Fruit fly (Drosophila melanogaster): ENCODE results near the gene Atg1.

Gene Atg1

DNA sequence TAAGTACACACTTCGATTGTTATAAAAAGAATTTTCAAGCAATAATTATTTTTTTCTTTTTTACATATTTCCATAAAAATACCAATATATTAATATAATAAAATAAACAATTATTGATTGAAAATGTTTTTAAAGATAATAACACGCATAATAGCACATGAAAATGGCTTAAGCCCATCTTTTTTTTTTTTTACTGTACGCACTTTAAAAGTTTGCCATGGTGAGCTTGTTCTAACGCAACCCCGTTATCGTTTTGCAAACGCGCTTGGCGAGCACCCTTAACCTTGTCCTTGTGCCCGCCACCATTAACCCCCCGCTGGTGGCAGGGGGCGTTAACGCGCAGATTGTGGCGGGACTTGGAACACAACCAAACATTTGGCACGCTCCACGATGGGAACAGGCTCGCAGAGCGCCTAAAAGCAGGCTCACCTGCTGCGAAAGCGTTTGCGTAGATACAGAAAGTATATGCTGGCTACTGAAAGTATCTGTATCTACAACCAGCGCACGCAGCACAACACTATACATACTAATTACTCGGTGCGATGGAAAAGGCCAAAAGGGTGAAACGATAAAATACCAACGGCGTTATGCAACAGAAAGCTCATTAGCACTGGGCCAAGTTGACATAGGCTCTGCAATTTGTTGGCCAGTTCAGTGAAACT lies 29.1 kb upstream of the Atg1 start:
- no peak for TF ChIP-seq psq (optimal IDR thresholded peaks at IDR 0.05)
- TF ChIP-seq insv (optimal IDR thresholded peaks at IDR 0.05) = no peak
- no peak for TF ChIP-seq ttk (optimal IDR thresholded peaks at IDR 0.05)
- TF ChIP-seq Sin3A (optimal IDR thresholded peaks at IDR 0.05) = no peak
- TF ChIP-seq Myc (optimal IDR thresholded peaks at IDR 0.05) = no peak
- TF ChIP-seq h (optimal IDR thresholded peaks at IDR 0.05) = no peak

DNA sequence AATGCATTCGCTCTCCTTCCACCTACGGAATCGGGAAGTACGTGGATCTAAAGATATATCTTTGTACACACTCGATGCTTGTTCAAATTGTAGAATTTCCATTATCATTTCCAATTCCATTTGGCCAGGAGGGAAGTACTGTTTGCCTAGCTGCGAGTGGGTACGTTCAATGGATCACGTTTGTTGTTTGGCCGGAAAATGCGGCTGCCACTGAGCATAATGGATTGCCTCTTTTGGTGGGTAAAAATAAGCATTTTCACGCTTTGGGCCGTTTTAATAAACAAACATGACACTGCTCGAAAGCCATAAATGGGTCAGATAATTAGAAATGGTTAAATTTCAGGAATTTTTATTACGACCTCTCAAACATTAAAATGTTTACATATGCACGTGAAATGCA lies 28.4 kb upstream of the Atg1 start:
- TF ChIP-seq insv (optimal IDR thresholded peaks at IDR 0.05) = no peak
- TF ChIP-seq Myc (optimal IDR thresholded peaks at IDR 0.05) = no peak
- no peak for TF ChIP-seq h (optimal IDR thresholded peaks at IDR 0.05)
- no peak for TF ChIP-seq Sin3A (optimal IDR thresholded peaks at IDR 0.05)
- no peak for TF ChIP-seq ttk (optimal IDR thresholded peaks at IDR 0.05)

DNA sequence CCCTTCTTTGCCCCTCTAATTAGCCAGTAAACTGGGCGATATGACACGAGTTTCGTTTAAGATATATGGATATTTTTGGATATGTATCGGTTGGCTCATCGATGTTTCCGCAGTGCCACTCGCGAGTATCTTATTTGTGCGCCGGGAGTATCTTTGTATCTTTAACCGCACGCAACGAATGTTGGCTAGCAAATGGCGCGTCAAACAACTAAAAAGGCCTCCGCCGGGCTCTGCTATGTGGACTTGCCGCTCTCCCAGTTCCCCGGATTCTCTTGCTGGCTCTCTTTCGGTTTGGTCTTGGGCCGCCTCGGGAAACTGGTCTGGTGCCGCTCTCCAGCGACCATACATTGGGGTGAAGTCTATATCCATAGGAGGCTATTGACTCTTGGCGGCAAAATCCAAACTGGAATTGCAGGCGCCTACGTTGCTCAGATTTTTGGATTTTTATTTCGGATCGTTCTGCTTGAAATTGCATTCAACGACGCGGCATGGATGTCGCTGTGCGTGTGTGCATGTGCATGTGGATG lies 27.5 kb upstream of the Atg1 start:
- TF ChIP-seq ttk (optimal IDR thresholded peaks at IDR 0.05) = no peak
- no peak for TF ChIP-seq psq (optimal IDR thresholded peaks at IDR 0.05)
- TF ChIP-seq insv (optimal IDR thresholded peaks at IDR 0.05) = no peak

DNA sequence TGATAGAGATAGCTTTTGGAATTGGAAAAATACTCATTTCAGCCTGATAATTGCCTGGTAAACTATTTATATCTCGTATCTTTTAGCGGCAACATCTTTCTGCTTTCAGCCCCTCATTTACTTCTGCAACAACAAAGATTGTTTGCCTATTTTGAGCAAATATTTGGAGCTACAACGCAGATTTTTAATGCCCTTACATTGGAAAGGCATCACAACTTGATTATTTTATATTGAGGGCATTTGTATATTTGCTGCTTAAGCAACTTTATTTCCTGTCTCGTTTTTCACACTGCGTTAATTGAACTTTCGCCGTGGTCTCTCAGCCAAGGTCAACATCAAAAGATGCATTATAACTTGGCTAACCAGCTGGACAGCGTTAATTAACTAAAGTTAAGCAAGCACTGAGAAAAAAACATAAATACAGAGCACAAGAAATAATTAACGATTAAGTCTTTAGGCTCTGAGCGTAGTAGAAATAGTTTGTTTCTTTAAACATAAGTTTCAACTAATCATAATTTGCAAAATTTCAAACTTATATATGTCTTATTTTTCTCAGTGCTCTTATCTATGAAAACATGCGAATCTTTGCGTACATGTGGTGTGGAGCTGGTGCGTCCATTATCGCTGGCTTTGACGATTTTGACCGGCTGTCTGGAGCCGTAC lies 26.5 kb upstream of the Atg1 start:
- no peak for TF ChIP-seq insv (optimal IDR thresholded peaks at IDR 0.05)
- TF ChIP-seq psq (optimal IDR thresholded peaks at IDR 0.05) = no peak
- TF ChIP-seq h (optimal IDR thresholded peaks at IDR 0.05) = no peak
- no peak for TF ChIP-seq ttk (optimal IDR thresholded peaks at IDR 0.05)
- no peak for TF ChIP-seq Sin3A (optimal IDR thresholded peaks at IDR 0.05)
- no peak for TF ChIP-seq Myc (optimal IDR thresholded peaks at IDR 0.05)

DNA sequence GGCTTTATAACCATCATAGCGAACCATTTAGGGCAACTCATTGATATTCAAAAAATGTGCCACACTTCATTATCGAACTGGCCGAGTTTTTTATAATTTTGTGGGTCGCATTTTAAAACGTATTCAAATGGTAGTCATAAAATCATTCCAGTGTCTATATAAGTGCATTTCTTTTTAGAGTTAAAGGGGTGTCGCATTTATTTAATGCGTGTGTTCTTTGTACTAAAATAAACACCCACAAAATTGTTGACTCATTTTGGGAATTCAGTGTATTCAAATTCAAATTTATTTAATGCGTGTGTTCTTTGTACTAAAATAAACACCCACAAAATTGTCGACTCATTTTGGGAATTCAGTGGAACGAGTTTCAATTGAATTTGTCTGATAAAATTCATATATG lies 25.5 kb upstream of the Atg1 start:
- TF ChIP-seq psq (optimal IDR thresholded peaks at IDR 0.05) = no peak
- no peak for TF ChIP-seq Myc (optimal IDR thresholded peaks at IDR 0.05)
- TF ChIP-seq Sin3A (optimal IDR thresholded peaks at IDR 0.05) = no peak
- TF ChIP-seq insv (optimal IDR thresholded peaks at IDR 0.05) = no peak
- TF ChIP-seq ttk (optimal IDR thresholded peaks at IDR 0.05) = no peak
- TF ChIP-seq h (optimal IDR thresholded peaks at IDR 0.05) = no peak

DNA sequence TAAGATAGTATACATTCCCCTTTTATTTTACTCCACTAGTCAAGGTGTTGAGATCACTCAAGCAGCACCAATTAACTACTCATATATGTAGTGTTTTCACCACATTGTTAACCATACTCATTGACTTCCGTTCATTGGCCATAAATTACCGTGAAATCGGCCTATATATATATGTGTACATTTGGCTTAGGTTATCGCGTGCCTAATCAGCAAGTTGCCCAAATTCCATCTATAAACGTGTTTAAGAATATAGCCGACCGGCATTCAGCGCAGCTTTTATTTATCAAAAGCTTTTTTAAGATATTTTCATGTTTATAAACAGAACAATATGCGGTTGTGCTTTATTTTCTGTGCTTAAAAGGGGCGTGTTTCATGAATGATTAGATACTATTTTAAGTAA lies 23.6 kb upstream of the Atg1 start:
- TF ChIP-seq h (optimal IDR thresholded peaks at IDR 0.05) (no peak), Sin3A (optimal IDR thresholded peaks at IDR 0.05) (no peak), psq (optimal IDR thresholded peaks at IDR 0.05) (no peak), ttk (optimal IDR thresholded peaks at IDR 0.05) (no peak), insv (optimal IDR thresholded peaks at IDR 0.05) (no peak), Myc (optimal IDR thresholded peaks at IDR 0.05) (no peak)

DNA sequence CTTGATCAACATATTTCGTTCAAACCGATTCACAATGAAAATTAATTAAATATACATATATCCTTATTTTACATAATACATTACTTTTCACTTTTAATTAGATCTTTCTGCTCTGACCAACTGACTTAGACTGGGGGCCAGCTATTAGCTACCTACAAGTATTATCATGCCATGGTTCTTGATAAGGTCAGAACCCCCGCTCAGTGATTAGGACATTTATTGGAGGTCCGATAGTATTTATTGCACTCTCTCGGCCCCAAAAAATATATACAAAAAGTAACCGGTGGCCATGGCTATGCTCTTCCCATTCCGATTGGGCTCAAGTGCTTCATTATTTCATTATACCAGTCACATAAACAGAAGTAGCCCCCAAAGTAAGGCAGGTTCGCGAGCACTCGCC lies 22.8 kb upstream of the Atg1 start:
- no peak for TF ChIP-seq psq (optimal IDR thresholded peaks at IDR 0.05)
- no peak for TF ChIP-seq Sin3A (optimal IDR thresholded peaks at IDR 0.05)
- TF ChIP-seq h (optimal IDR thresholded peaks at IDR 0.05) = no peak
- TF ChIP-seq ttk (optimal IDR thresholded peaks at IDR 0.05) = no peak
- TF ChIP-seq Myc (optimal IDR thresholded peaks at IDR 0.05) = no peak
- no peak for TF ChIP-seq insv (optimal IDR thresholded peaks at IDR 0.05)

DNA sequence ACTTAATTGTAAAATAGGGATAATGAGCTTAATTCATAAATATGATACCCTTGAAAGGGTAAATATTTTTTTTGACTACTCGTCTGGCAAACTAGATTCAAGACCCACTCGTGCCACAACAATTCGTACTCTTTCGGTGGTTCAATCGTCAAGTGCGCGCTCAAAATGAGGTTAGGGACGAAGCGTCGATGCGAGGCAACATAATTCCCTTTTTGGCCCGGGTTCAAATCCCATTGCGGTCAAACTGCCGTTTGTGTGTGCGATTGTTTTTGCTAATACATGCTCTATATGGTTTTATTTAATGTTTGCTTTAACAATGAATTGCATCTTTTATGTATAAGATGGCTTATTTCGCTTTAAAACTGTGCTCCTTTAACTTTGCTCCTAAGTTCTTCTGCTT lies 10.8 kb upstream of the Atg1 start:
- no peak for TF ChIP-seq insv (optimal IDR thresholded peaks at IDR 0.05)
- TF ChIP-seq psq (optimal IDR thresholded peaks at IDR 0.05) = no peak
- no peak for TF ChIP-seq h (optimal IDR thresholded peaks at IDR 0.05)
- TF ChIP-seq Sin3A (optimal IDR thresholded peaks at IDR 0.05) = no peak
- TF ChIP-seq Myc (optimal IDR thresholded peaks at IDR 0.05) = no peak
- TF ChIP-seq ttk (optimal IDR thresholded peaks at IDR 0.05) = no peak

DNA sequence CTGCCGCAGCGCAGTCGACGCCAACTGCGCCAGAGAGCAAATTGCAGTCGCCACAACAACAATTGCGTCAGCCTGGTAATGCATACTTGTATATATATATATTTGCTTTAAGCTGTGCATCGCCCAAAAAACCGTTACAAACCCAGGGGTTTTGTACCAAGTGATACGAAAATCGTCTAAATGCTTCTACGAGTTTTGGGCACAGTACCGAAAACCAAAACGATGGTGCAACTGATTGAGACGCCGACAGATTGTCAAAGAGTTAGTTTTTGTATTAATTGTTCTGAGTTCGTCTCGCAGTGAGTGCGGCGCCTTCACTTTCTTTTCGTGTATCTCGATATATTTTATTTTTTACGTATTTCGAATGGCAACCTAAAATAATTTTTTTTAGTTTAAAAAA lies 9.9 kb upstream of the Atg1 start:
- no peak for TF ChIP-seq ttk (optimal IDR thresholded peaks at IDR 0.05)
- TF ChIP-seq Sin3A (optimal IDR thresholded peaks at IDR 0.05) = no peak
- TF ChIP-seq h (optimal IDR thresholded peaks at IDR 0.05) = no peak
- TF ChIP-seq insv (optimal IDR thresholded peaks at IDR 0.05) = no peak
- TF ChIP-seq Myc (optimal IDR thresholded peaks at IDR 0.05) = no peak
- TF ChIP-seq psq (optimal IDR thresholded peaks at IDR 0.05) = no peak

DNA sequence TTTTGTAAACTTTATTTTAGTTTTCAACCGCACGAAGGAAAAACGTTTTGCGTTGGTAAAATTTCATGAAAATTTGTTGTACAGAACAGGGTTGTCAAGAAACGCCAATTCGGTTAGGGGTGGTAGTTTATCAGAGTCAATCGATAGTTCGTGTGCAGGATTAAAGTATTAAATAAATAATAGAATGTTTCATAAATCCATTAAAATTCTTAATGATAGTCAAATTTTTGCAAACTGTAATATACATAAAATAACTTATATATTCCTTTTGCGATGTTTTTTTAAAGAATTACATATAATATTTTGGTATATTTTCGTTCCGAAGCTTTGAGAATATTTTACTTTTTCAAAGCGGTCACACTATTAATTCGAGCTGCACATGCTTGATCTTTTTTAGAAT lies 9.0 kb upstream of the Atg1 start, which contains the start of the genes Sf3a2 and CG42588:
Gene Sf3a2 (minus strand): TSS at position 113 of the 400 bp plus-strand sequence.
Gene CG42588 (plus strand): TSS at position 348 of the 400 bp plus-strand sequence.
- no peak for TF ChIP-seq psq (optimal IDR thresholded peaks at IDR 0.05)
- TF ChIP-seq Myc (optimal IDR thresholded peaks at IDR 0.05) = no peak
- TF ChIP-seq ttk (optimal IDR thresholded peaks at IDR 0.05) = no peak
- no peak for TF ChIP-seq Sin3A (optimal IDR thresholded peaks at IDR 0.05)
- no peak for TF ChIP-seq insv (optimal IDR thresholded peaks at IDR 0.05)
- TF ChIP-seq h (optimal IDR thresholded peaks at IDR 0.05) = no peak

DNA sequence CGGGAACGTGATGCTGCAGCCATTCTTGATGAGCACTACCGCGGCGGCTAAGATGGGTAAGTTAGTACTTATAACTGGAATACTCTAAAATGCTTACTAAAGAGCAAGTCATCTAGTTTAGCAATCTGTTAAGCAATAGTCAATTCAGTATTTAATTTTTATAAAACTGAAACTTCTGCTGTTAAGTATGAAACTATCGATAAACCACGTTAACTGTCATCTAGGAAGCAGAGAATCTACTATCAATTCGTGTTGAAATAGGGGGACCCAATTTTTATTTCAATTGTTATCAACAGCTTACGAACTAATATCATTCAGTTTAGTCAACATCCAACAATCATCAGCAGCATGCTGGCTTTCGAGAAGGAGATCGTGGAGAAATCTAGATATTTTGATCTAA lies 3.5 kb upstream of the Atg1 start, which contains the start of gene CG32110:
Gene CG32110 (plus strand): TSS at position 301 of the 400 bp plus-strand sequence.
- TF ChIP-seq Myc (optimal IDR thresholded peaks at IDR 0.05) (no peak), h (optimal IDR thresholded peaks at IDR 0.05) (no peak), psq (optimal IDR thresholded peaks at IDR 0.05) (no peak), Sin3A (optimal IDR thresholded peaks at IDR 0.05) (no peak), insv (optimal IDR thresholded peaks at IDR 0.05) (no peak), ttk (optimal IDR thresholded peaks at IDR 0.05) (no peak)

DNA sequence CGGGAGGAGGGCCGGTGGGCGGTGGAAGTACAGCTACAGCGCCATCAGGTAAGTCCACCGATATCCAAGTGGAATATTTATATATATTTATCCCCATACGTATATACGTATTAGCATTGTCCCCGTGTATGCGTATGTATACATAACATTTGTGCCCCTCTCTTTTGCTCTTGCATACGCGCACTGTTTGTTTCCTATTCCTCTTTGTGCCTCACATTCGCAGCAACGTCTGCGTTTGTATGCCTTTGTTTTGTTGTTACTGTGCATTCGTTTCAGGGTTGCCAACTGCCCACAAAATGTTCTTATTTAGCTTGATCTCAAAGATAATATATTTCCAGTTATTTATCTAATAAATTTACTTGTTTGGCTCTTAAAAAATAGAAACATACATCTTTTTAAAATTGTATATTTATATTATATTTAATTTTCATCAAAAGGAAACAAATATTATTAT lies 1.4 kb upstream of the Atg1 start:
- TF ChIP-seq psq (optimal IDR thresholded peaks at IDR 0.05) = peak; percentile 97
- no peak for TF ChIP-seq Sin3A (optimal IDR thresholded peaks at IDR 0.05)

Measured in Kc167 (cell line).